Fruit fly (Drosophila melanogaster) whole organism, prepupa: ENCODE data around the gene wts.

ENCODE experiments used
- CG3032 ChIP-seq: fragments of 200-800 bp; optimal IDR thresholded peaks from 2 replicates; lab custom pipeline; 2019; ENCODE audit warnings: missing biosample characterization, mild to moderate bottlenecking, missing genetic modification characterization, moderate library complexity
- CG6163 ChIP-seq: fragments of 200-800 bp; sonication (Bioruptor generic); IDR thresholded peaks from 3 replicates; pipeline ENCODE4 v1.3.6; 2022; ENCODE audit warnings: missing biosample characterization, missing genetic modification characterization
- CG7368 ChIP-seq: fragments of 200-800 bp; sonication (Bioruptor generic); optimal IDR thresholded peaks from 3 replicates; lab custom pipeline; 2016; ENCODE audit warnings: missing biosample characterization, missing genetic modification characterization
- CG8632 ChIP-seq: fragments of 200-800 bp; sonication (Bioruptor generic); optimal IDR thresholded peaks from 3 replicates; lab custom pipeline; 2016; ENCODE audit warnings: missing biosample characterization, missing genetic modification characterization
- Hr39 ChIP-seq: fragments of 200-800 bp; sonication (Bioruptor generic); optimal IDR thresholded peaks from 2 replicates; lab custom pipeline; 2016; ENCODE audit warnings: missing biosample characterization, missing genetic modification characterization
- Lpt ChIP-seq: fragments of 200-800 bp; sonication (Bioruptor generic); optimal IDR thresholded peaks from 3 replicates; lab custom pipeline; 2016; ENCODE audit warnings: missing biosample characterization, missing genetic modification characterization
- Sox102F ChIP-seq: fragments of 200-800 bp; sonication (Bioruptor generic); optimal IDR thresholded peaks from 2 replicates; lab custom pipeline; 2016; ENCODE audit warnings: missing biosample characterization, mild to moderate bottlenecking, missing genetic modification characterization

DNA sequence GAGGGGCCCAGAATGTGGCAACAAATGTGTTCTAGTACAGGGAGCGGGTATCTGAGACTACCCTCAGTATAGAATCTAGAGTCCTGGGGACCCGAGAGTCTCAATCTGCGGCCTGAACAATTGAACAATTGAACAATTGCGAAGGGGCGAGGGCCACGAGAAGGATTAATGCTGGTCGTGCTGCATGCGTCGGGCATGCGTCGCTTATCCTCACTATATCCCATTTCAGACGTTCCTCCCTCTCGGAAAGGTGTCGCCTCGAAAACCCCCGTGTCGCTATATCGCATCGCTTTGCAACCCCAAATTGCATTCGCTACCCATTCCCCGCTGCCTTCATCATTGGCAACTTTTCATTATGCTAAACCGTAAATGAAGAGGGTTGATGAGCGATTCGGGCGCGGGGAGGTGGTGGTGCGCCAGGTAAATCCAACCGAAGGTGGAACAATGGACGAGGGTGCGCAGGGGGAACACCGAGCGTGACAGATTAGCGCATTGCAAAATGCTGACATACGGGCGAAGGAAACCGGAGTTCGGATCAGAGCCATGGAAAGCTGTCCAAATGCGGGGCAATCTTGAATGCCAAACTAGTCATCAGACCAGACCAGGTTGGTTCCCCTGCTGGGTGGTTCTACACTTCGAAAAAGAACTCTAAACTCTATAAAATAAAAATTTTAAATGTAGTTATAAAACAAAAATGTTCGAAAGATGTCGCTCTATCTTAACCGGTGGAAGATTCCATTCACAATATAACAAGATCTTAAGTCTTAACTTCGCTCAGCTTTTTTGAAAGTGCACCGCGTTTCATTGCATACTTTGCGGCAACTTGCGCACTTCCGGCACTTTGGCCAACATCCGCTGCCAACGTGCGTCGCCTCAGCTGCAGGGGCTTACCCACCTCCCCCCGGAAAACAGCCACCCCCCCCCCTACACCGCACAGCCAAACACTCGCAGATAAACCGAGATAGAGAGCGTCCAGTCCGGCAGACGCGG lies 47.4 kb downstream of the wts start:
- TF ChIP-seq CG8632 (GFP tag; lab: Kevin White, UChicago): no peak
- TF ChIP-seq CG6163: no peak
- no peak for TF ChIP-seq Hr39
- TF ChIP-seq CG3032 (tag; lab: Kevin White, UChicago): no peak
- no peak for TF ChIP-seq Lpt (GFP tag; lab: Kevin White, UChicago)
- TF ChIP-seq CG7368 (GFP tag; lab: Kevin White, UChicago): no peak
- TF ChIP-seq Sox102F (GFP tag; lab: Kevin White, UChicago): no peak
